Fruit fly (Drosophila melanogaster) whole organism, adult: Measurements from ENCODE around the gene CG43759.
A peak's percentile ranks its signal among the peaks of the same experiment; 100 is the strongest.

Source experiments
- CG11617 ChIP-seq: fragments of 200-800 bp; sonication (Bioruptor generic); optimal IDR thresholded peaks from 2 replicates; lab custom pipeline; 2017; ENCODE audit warnings: mild to moderate bottlenecking, missing biosample characterization, missing genetic modification reagents, missing genetic modification characterization
- CG12768 ChIP-seq: fragments of 200-800 bp; sonication (Bioruptor generic); optimal IDR thresholded peaks from 2 replicates; lab custom pipeline; 2017; ENCODE audit warnings: missing biosample characterization, missing genetic modification characterization, mild to moderate bottlenecking, moderate library complexity, missing genetic modification reagents
- CG14711 ChIP-seq: fragments of 200-800 bp; sonication (Bioruptor generic); optimal IDR thresholded peaks from 2 replicates; lab custom pipeline; 2018; ENCODE audit warnings: missing biosample characterization, mild to moderate bottlenecking, missing genetic modification characterization, moderate library complexity
- CG1620 ChIP-seq: fragments of 200-800 bp; sonication (Bioruptor generic); optimal IDR thresholded peaks from 2 replicates; lab custom pipeline; 2016; ENCODE audit warnings: missing biosample characterization, missing genetic modification characterization
- CG33017 ChIP-seq: fragments of 200-800 bp; sonication (Bioruptor generic); optimal IDR thresholded peaks from 2 replicates; lab custom pipeline; 2018; ENCODE audit warnings: missing biosample characterization, mild to moderate bottlenecking, missing genetic modification characterization, moderate library complexity
- CG5204 ChIP-seq: fragments of 200-800 bp; sonication (Bioruptor generic); optimal IDR thresholded peaks from 2 replicates; lab custom pipeline; 2016; ENCODE audit warnings: missing biosample characterization, missing genetic modification characterization
- CG7045 ChIP-seq: fragments of 200-800 bp; sonication (Bioruptor generic); optimal IDR thresholded peaks from 2 replicates; lab custom pipeline; 2017; ENCODE audit warnings: missing biosample characterization, mild to moderate bottlenecking, missing genetic modification characterization
- CG7101 ChIP-seq: fragments of 200-800 bp; sonication (Bioruptor generic); optimal IDR thresholded peaks from 2 replicates; lab custom pipeline; 2018; ENCODE audit warnings: missing biosample characterization, mild to moderate bottlenecking, missing genetic modification characterization, moderate library complexity
- Clk ChIP-seq: fragments of 200-800 bp; sonication (Bioruptor generic); optimal IDR thresholded peaks from 2 replicates; lab custom pipeline; 2017; ENCODE audit warnings: missing biosample characterization, missing genetic modification characterization
- Crg-1 ChIP-seq: fragments of 200-800 bp; sonication (Bioruptor generic); optimal IDR thresholded peaks from 2 replicates; lab custom pipeline; 2016; ENCODE audit warnings: missing biosample characterization, missing genetic modification characterization
- Hr96 ChIP-seq: fragments of 200-800 bp; sonication (Bioruptor generic); optimal IDR thresholded peaks from 2 replicates; lab custom pipeline; 2016; ENCODE audit warnings: missing biosample characterization, missing genetic modification characterization
- Mnt ChIP-seq: fragments of 200-800 bp; sonication (Bioruptor generic); optimal IDR thresholded peaks from 2 replicates; lab custom pipeline; 2016; ENCODE audit warnings: missing biosample characterization, mild to moderate bottlenecking, missing genetic modification characterization
- bab1 ChIP-seq: fragments of 200-800 bp; sonication (Bioruptor generic); optimal IDR thresholded peaks from 3 replicates; lab custom pipeline; 2019; ENCODE audit warnings: missing biosample characterization, mild to moderate bottlenecking, missing genetic modification characterization, moderate library complexity
- cic ChIP-seq: fragments of 200-800 bp; sonication (Bioruptor generic); optimal IDR thresholded peaks from 2 replicates; lab custom pipeline; 2017; ENCODE audit warnings: missing biosample characterization, mild to moderate bottlenecking, missing genetic modification characterization, moderate library complexity
- cnc ChIP-seq, 2 experiments: fragments of >200 bp; optimal IDR thresholded peaks; 2 replicates each; lab custom pipeline; 2017
- kay ChIP-seq: fragments of 200-800 bp; sonication (Bioruptor generic); peaks from one replicate; lab custom pipeline; 2016; ENCODE audit warnings: missing biosample characterization, missing genetic modification characterization, borderline replicate concordance
- ovo ChIP-seq: fragments of 200-800 bp; sonication (Bioruptor generic); optimal IDR thresholded peaks from 2 replicates; lab custom pipeline; 2016; ENCODE audit warnings: missing biosample characterization, missing genetic modification characterization
- pad ChIP-seq: fragments of 200-800 bp; sonication (Bioruptor generic); optimal IDR thresholded peaks from 3 replicates; lab custom pipeline; 2017; ENCODE audit warnings: missing biosample characterization, missing genetic modification characterization, mild to moderate bottlenecking, moderate library complexity, missing genetic modification reagents
- tj ChIP-seq: fragments of 200-800 bp; sonication (Bioruptor generic); optimal IDR thresholded peaks from 3 replicates; lab custom pipeline; 2017; ENCODE audit warnings: missing biosample characterization, mild to moderate bottlenecking, missing genetic modification characterization, moderate library complexity
- toe ChIP-seq: fragments of 200-800 bp; sonication (Bioruptor generic); optimal IDR thresholded peaks from 2 replicates; lab custom pipeline; 2016; ENCODE audit warnings: missing biosample characterization, missing genetic modification characterization

Gene CG43759

DNA sequence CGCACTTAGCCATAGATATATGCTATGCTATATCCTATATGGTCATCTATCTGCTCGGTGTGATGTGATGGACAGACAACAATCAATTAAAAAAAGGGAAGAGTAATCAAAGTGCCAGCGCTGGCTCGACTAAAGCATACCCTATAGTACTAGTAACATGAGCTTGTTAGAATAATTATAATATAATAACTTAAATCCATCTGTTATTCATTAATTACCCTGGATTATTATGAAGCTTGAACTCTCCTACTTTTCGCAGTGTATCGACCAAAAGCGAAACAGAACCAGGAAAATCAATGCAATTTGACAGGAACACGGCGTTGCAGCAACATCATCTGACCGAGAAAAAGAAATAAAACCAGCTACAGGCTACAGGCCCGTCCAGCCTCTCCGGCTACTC is 16.8 kb upstream of the CG43759 start:
- no peak for TF ChIP-seq cic (GFP tag; lab: Kevin White, UChicago)
- TF ChIP-seq CG14711 (tag; lab: Kevin White, UChicago) = no peak
- no peak for TF ChIP-seq Hr96

DNA sequence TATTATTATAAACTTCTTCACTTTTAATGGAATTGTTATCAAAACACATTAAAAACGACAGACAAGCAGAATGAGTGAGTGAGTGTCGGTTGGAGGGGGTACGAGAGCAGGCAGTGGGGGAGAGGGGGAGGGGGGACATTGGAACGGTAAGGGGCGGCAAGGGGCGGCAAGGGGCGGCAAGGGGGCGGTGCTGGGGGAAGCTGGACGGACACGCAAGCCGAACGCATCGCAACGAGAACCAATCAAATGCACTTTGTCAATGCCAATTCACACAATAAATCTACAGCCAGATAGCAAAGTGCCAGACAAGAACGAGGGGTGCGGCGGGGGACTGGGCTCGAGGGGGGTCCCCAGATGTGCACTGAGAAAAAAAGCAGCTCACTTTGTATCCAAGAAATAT is 16.4 kb upstream of the CG43759 start:
- TF ChIP-seq pad (GFP tag; lab: Kevin White, UChicago) (peak; percentile 8), Crg-1 (GFP tag; lab: Kevin White, UChicago) (no peak)

DNA sequence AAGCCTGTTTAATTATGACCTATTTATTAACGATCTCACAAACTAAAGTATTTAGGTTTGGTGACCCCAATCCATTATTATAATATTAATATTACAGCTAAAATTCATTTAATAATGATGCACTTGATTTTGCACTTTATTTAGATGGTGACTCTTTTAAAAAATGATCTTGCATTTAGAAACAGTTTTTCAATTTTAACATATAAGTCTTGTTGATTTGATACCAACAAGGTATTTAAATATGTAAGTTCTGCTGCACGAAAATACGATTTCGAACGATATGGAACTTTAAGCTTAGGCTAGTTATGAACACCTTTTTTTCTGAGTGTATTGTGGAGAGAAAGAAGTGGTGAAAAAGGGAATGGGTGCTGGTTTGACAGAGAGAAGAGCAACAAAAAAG is 16.0 kb upstream of the CG43759 start:
- no peak for TF ChIP-seq Clk (GFP tag; lab: Kevin White, UChicago)
- TF ChIP-seq CG7045 (GFP tag; lab: Kevin White, UChicago) = no peak
- TF ChIP-seq CG5204 (GFP tag; lab: Kevin White, UChicago) = no peak
- no peak for TF ChIP-seq CG1620
- no peak for TF ChIP-seq CG11617 (GFP tag; lab: Kevin White, UChicago)
- no peak for TF ChIP-seq CG7101 (tag; lab: Kevin White, UChicago)
- no peak for TF ChIP-seq Hr96
- no peak for TF ChIP-seq Mnt (GFP tag; lab: Kevin White, UChicago)
- no peak for TF ChIP-seq pad (GFP tag; lab: Kevin White, UChicago)
- no peak for TF ChIP-seq cnc (optimal IDR thresholded peaks at IDR 0.05; lab: Kevin White, UChicago)
- no peak for TF ChIP-seq bab1
- TF ChIP-seq ovo = no peak
- no peak for TF ChIP-seq cic (GFP tag; lab: Kevin White, UChicago)
- no peak for TF ChIP-seq CG33017 (tag; lab: Kevin White, UChicago)
- TF ChIP-seq tj (GFP tag; lab: Kevin White, UChicago) = no peak
- TF ChIP-seq CG12768 (GFP tag; lab: Kevin White, UChicago) = no peak
- no peak for TF ChIP-seq kay (GFP tag; lab: Kevin White, UChicago)
- no peak for TF ChIP-seq CG14711 (tag; lab: Kevin White, UChicago)
- no peak for TF ChIP-seq toe

DNA sequence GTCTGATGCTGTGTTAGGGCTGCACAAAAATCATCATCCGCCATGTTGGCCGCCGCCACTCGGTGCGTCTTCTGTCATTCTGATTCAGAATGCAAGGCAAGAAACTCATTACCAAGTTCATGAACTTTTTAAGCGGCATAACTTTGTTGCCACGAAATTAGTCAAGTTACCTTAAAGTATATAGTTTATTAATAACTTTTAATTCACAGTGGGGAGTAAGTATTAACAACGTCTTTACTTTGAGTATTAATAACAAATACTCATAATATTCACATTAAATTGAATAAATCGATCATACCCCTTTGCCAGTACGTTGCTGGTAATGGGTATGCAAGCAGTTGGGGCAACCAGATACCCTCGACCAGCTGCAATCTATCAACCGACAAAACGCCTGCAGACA is 12.6 kb upstream of the CG43759 start:
- TF ChIP-seq kay (GFP tag; lab: Kevin White, UChicago) (no peak), CG12768 (GFP tag; lab: Kevin White, UChicago) (no peak), cic (GFP tag; lab: Kevin White, UChicago) (no peak), CG7101 (tag; lab: Kevin White, UChicago) (no peak), cnc (optimal IDR thresholded peaks at IDR 0.05; lab: Kevin White, UChicago) (no peak), Mnt (GFP tag; lab: Kevin White, UChicago) (no peak), CG14711 (tag; lab: Kevin White, UChicago) (no peak), CG11617 (GFP tag; lab: Kevin White, UChicago) (no peak)

DNA sequence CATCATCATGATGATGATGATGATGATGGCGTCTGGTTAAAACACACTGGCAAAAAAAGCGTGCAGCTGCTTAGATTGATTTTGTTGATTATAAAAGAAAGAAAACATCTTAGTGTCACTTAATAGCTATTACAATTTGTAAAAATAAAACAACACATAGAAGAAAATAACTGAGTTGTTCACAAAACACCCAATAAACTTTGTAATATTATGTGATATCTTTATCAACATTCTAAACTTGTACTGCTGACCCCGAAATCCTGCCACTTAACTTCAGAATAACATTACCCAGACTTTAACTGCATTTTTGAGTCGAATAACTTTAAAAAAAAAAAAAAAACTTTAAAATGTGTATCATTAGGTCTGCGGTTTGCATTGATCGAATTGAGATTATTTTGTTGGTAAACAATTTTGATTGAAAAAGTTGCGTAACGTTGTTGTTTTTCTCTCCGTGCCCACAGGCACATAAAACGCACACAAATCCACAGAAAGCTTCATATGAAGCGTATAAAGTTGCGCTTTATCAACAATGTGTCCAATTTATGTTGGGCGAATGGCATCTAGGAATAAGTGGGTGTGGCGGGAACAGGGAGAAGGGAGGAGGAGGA is 10.6 kb upstream of the CG43759 start:
- TF ChIP-seq Hr96 (no peak), CG14711 (tag; lab: Kevin White, UChicago) (no peak), toe (no peak), Crg-1 (GFP tag; lab: Kevin White, UChicago) (no peak), Clk (GFP tag; lab: Kevin White, UChicago) (no peak), CG12768 (GFP tag; lab: Kevin White, UChicago) (no peak), CG11617 (GFP tag; lab: Kevin White, UChicago) (no peak), CG33017 (tag; lab: Kevin White, UChicago) (no peak), cic (GFP tag; lab: Kevin White, UChicago) (no peak), CG7045 (GFP tag; lab: Kevin White, UChicago) (no peak), tj (GFP tag; lab: Kevin White, UChicago) (no peak), CG1620 (no peak), kay (GFP tag; lab: Kevin White, UChicago) (no peak)

DNA sequence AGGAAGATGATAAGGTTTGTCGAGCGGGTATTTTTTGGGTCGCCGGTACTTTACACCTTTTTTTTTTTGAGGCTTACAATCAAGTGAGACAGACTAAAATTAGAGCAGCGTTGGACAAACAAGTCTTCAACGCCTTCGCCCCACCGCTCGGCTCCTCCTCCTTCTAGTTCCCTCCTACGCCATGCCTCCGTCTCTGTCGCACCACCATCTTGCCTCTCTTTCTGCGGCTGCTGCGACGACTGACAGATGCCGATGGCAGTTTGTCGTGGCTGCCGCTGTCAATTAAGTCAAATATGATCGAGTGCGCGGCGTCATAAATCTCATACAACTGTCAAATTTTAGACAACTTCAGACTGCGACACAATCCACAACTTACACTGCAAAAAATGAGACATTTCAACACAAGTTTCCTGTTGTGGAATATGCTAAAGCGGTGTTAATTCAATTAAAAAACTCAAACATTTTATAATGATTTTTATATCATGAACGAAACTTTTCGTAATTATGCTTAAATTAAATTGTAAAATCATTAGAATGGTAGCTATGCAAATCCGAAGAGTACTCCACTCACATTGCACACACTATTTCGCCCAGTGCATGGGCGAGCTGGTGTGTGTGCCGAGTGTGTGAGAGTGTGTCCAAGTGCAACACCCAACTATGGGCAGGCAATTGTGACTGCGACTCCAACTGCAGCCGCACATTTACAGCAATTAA is 9.3 kb upstream of the CG43759 start:
- TF ChIP-seq CG33017 (tag; lab: Kevin White, UChicago) = no peak
- no peak for TF ChIP-seq CG1620
- TF ChIP-seq Hr96 = no peak
- no peak for TF ChIP-seq cic (GFP tag; lab: Kevin White, UChicago)
- no peak for TF ChIP-seq CG7101 (tag; lab: Kevin White, UChicago)
- no peak for TF ChIP-seq CG7045 (GFP tag; lab: Kevin White, UChicago)
- TF ChIP-seq CG5204 (GFP tag; lab: Kevin White, UChicago) = no peak
- TF ChIP-seq tj (GFP tag; lab: Kevin White, UChicago) = no peak
- no peak for TF ChIP-seq pad (GFP tag; lab: Kevin White, UChicago)
- TF ChIP-seq CG12768 (GFP tag; lab: Kevin White, UChicago) = no peak
- no peak for TF ChIP-seq cnc (optimal IDR thresholded peaks at IDR 0.05; lab: Kevin White, UChicago)
- no peak for TF ChIP-seq toe
- TF ChIP-seq Crg-1 (GFP tag; lab: Kevin White, UChicago) = no peak
